Worm (Caenorhabditis elegans) whole organism, L1 larva: ENCODE data around the gene ZK829.9.
A peak's percentile ranks its signal among the peaks of the same experiment; 100 is the strongest.

ENCODE experiments used
- Y116A8C.19 ChIP-seq: sonication (generic microtip); optimal IDR thresholded peaks from 2 replicates; lab custom pipeline; 2016; ENCODE audit warnings: missing compliant biosample characterization, missing genetic modification characterization, borderline replicate concordance
- alr-1 ChIP-seq: fragments of 200-800 bp; sonication (Bioruptor generic); optimal IDR thresholded peaks from 2 replicates; lab custom pipeline; 2018; ENCODE audit warnings: borderline replicate concordance, mild to moderate bottlenecking, missing genetic modification characterization, missing compliant biosample characterization
- blmp-1 ChIP-seq: fragments of 150-350 bp; optimal IDR thresholded peaks from 2 replicates; lab custom pipeline; 2014; ENCODE audit warnings: missing biosample characterization, missing genetic modification characterization
- ceh-8 ChIP-seq: fragments of 200-800 bp; sonication (Bioruptor generic); optimal IDR thresholded peaks from 2 replicates; lab custom pipeline; 2018; ENCODE audit warnings: mild to moderate bottlenecking, missing genetic modification characterization, moderate library complexity, missing compliant biosample characterization
- ceh-82 ChIP-seq, 3 experiments: fragments of 150-350 bp in 1 of 3; sonication (generic microtip) in 2 of 3; optimal IDR thresholded peaks; 2 replicates each; lab custom pipeline; 2014 to 2017; ENCODE audit warnings: missing biosample characterization in 3 of 3, missing genetic modification characterization in 3 of 3
- ceh-88 ChIP-seq: fragments of 200-800 bp; sonication (Bioruptor generic); IDR thresholded peaks from 2 replicates; pipeline ENCODE4 v1.3.6; 2022; ENCODE audit warnings: missing genetic modification characterization, missing compliant biosample characterization
- ceh-90 ChIP-seq: sonication (generic microtip); optimal IDR thresholded peaks from 2 replicates; lab custom pipeline; 2016; ENCODE audit warnings: missing genetic modification characterization, missing compliant biosample characterization
- dsc-1 ChIP-seq: sonication (generic microtip); optimal IDR thresholded peaks from 2 replicates; lab custom pipeline; 2016; ENCODE audit warnings: mild to moderate bottlenecking, missing genetic modification characterization, missing compliant biosample characterization
- efl-1 ChIP-seq, 4 experiments: fragments of 150-350 bp; optimal IDR thresholded peaks in 3 of 4; peaks in 1 of 4; 1 replicate in 1 of 4; 2 replicates in 3 of 4; lab custom pipeline; 2014; ENCODE audit warnings: missing biosample characterization in 2 of 4, missing genetic modification characterization in 2 of 4, missing genetic modification reagents in 2 of 4
- efl-3 ChIP-seq: fragments of 200-800 bp; sonication (Bioruptor generic); optimal IDR thresholded peaks from 2 replicates; lab custom pipeline; 2018; ENCODE audit warnings: mild to moderate bottlenecking, missing genetic modification characterization, missing compliant biosample characterization
- egl-13 ChIP-seq: sonication (generic microtip); optimal IDR thresholded peaks from 2 replicates; lab custom pipeline; 2016; ENCODE audit warnings: missing genotype, missing genetic modification reagents, missing genetic modification characterization, missing compliant biosample characterization
- egl-27 ChIP-seq, 2 experiments: fragments of 150-350 bp in 1 of 2; sonication (generic microtip); optimal IDR thresholded peaks; 3 replicates each; lab custom pipeline; 2017 to 2018; ENCODE audit warnings: missing biosample characterization in 2 of 2, missing genetic modification characterization in 2 of 2, missing genetic modification reagents in 2 of 2
- fos-1 ChIP-seq: fragments of 150-350 bp; optimal IDR thresholded peaks from 2 replicates; lab custom pipeline; 2014; ENCODE audit warnings: missing biosample characterization, missing genetic modification characterization
- grh-1 ChIP-seq: fragments of 200-800 bp; sonication (Bioruptor generic); IDR thresholded peaks from 2 replicates; pipeline ENCODE4 v1.3.6; 2022; ENCODE audit warnings: missing genetic modification reagents, missing genetic modification characterization, missing compliant biosample characterization
- hlh-17 ChIP-seq: fragments of 200-800 bp; sonication (Bioruptor generic); optimal IDR thresholded peaks from 2 replicates; lab custom pipeline; 2018; ENCODE audit warnings: missing genetic modification characterization, mild to moderate bottlenecking, missing compliant biosample characterization, moderate library complexity, borderline replicate concordance
- irx-1 ChIP-seq: sonication (generic microtip); optimal IDR thresholded peaks from 2 replicates; lab custom pipeline; 2016; ENCODE audit warnings: missing genetic modification characterization, missing compliant biosample characterization
- isw-1 ChIP-seq: fragments of 200-800 bp; sonication (Bioruptor generic); IDR thresholded peaks from 2 replicates; pipeline ENCODE4 v1.3.6; 2022; ENCODE audit warnings: missing genetic modification characterization, missing compliant biosample characterization
- jun-1 ChIP-seq: fragments of 150-350 bp; optimal IDR thresholded peaks from 2 replicates; lab custom pipeline; 2014; ENCODE audit warnings: missing biosample characterization, missing genetic modification reagents, missing genetic modification characterization
- lin-13 ChIP-seq: fragments of 150-350 bp; optimal IDR thresholded peaks from 2 replicates; lab custom pipeline; 2014; ENCODE audit warnings: missing biosample characterization, missing genetic modification reagents, missing genetic modification characterization
- lin-15B ChIP-seq: fragments of 150-350 bp; sonication (generic microtip); optimal IDR thresholded peaks from 3 replicates; lab custom pipeline; 2014; ENCODE audit warnings: missing biosample characterization, missing genetic modification characterization
- lin-35 ChIP-seq, 2 experiments: fragments of 150-350 bp; optimal IDR thresholded peaks; 2 replicates each; lab custom pipeline; 2014; ENCODE audit warnings: missing biosample characterization in 2 of 2, missing genetic modification characterization in 2 of 2, missing genetic modification reagents in 2 of 2
- lir-3 ChIP-seq: sonication (generic microtip); optimal IDR thresholded peaks from 2 replicates; lab custom pipeline; 2016; ENCODE audit warnings: mild to moderate bottlenecking, missing genetic modification characterization, moderate library complexity, missing compliant biosample characterization; ENCODE audit not compliant: poor library complexity
- mdl-1 ChIP-seq, 2 experiments: fragments of 150-350 bp; optimal IDR thresholded peaks; 2 replicates each; lab custom pipeline; 2014 to 2017; ENCODE audit warnings: missing biosample characterization in 2 of 2, missing genetic modification characterization in 2 of 2, inconsistent platforms in 1 of 2
- nhr-11 ChIP-seq: fragments of 150-350 bp; optimal IDR thresholded peaks from 2 replicates; lab custom pipeline; 2014; ENCODE audit warnings: missing biosample characterization, missing genetic modification characterization
- nhr-12 ChIP-seq: sonication (generic microtip); optimal IDR thresholded peaks from 2 replicates; lab custom pipeline; 2017; ENCODE audit warnings: missing biosample characterization, missing genetic modification characterization
- nhr-19 ChIP-seq: fragments of 200-800 bp; sonication (Bioruptor generic); conservative IDR thresholded peaks from 2 replicates; pipeline ENCODE4 v1.3.6; 2022; ENCODE audit warnings: missing genetic modification characterization, missing compliant biosample characterization
- nhr-237 ChIP-seq: fragments of 150-350 bp; optimal IDR thresholded peaks from 2 replicates; lab custom pipeline; 2014; ENCODE audit warnings: missing biosample characterization, missing genetic modification characterization
- nhr-77 ChIP-seq: fragments of 150-350 bp; optimal IDR thresholded peaks from 2 replicates; lab custom pipeline; 2014; ENCODE audit warnings: missing biosample characterization, missing genetic modification characterization
- nhr-84 ChIP-seq: sonication (generic microtip); optimal IDR thresholded peaks from 2 replicates; lab custom pipeline; 2017; ENCODE audit warnings: missing biosample characterization, missing genetic modification characterization
- nhr-85 ChIP-seq: sonication (generic microtip); peaks from one replicate; lab custom pipeline; 2016; ENCODE audit warnings: missing genetic modification characterization, inconsistent platforms, missing compliant biosample characterization
- nhr-90 ChIP-seq: sonication (generic microtip); optimal IDR thresholded peaks from 2 replicates; lab custom pipeline; 2016; ENCODE audit warnings: mild to moderate bottlenecking, missing genetic modification characterization, missing compliant biosample characterization; ENCODE audit not compliant: poor library complexity
- snpc-4 ChIP-seq: fragments of 150-350 bp; optimal IDR thresholded peaks from 2 replicates; lab custom pipeline; 2014; ENCODE audit warnings: missing biosample characterization, missing genetic modification characterization
- snu-23 ChIP-seq: sonication (generic microtip); optimal IDR thresholded peaks from 2 replicates; lab custom pipeline; 2016; ENCODE audit warnings: missing genetic modification characterization, missing compliant biosample characterization
- sptf-1 ChIP-seq: fragments of 150-350 bp; optimal IDR thresholded peaks from 2 replicates; lab custom pipeline; 2014; ENCODE audit warnings: missing biosample characterization, missing genetic modification characterization
- sup-37 ChIP-seq: fragments of 200-800 bp; sonication (Bioruptor generic); optimal IDR thresholded peaks from 2 replicates; lab custom pipeline; 2018; ENCODE audit warnings: mild to moderate bottlenecking, missing genetic modification characterization, missing compliant biosample characterization
- swsn-7 ChIP-seq: sonication (generic microtip); optimal IDR thresholded peaks from 2 replicates; lab custom pipeline; 2016; ENCODE audit warnings: missing genetic modification characterization, missing compliant biosample characterization
- tbx-2 ChIP-seq: sonication (generic microtip); optimal IDR thresholded peaks from 2 replicates; lab custom pipeline; 2016; ENCODE audit warnings: missing genetic modification characterization, missing compliant biosample characterization
- unc-130 ChIP-seq: fragments of 150-350 bp; optimal IDR thresholded peaks from 2 replicates; lab custom pipeline; 2017; ENCODE audit warnings: missing biosample characterization, missing genetic modification characterization, inconsistent platforms
- unc-30 ChIP-seq: sonication (generic microtip); optimal IDR thresholded peaks from 2 replicates; lab custom pipeline; 2017; ENCODE audit warnings: missing biosample characterization, missing genetic modification characterization
- unc-86 ChIP-seq: sonication (generic microtip); optimal IDR thresholded peaks from 2 replicates; lab custom pipeline; 2016; ENCODE audit warnings: missing genetic modification characterization, missing compliant biosample characterization
- vab-15 ChIP-seq: sonication (generic microtip); optimal IDR thresholded peaks from 2 replicates; lab custom pipeline; 2017; ENCODE audit warnings: missing genotype, mild to moderate bottlenecking, missing genetic modification characterization, missing compliant biosample characterization
- zip-4 ChIP-seq: fragments of 200-800 bp; sonication (Bioruptor generic); optimal IDR thresholded peaks from 2 replicates; lab custom pipeline; 2018; ENCODE audit warnings: mild to moderate bottlenecking, missing genetic modification characterization, moderate library complexity, missing compliant biosample characterization
- ztf-11 ChIP-seq, 2 experiments: sonication (generic microtip); optimal IDR thresholded peaks; 2 replicates each; lab custom pipeline; 2016 to 2017; ENCODE audit warnings: missing genetic modification characterization in 2 of 2, missing biosample characterization in 1 of 2, missing compliant biosample characterization in 1 of 2

The ZK829.9 gene

ce11 chrIV:11957074-11957473, 13.3 kb upstream of the ZK829.9 start (continued):
- peak; percentile 43 for TF ChIP-seq tbx-2 (tag; lab: Kevin White, UChicago)
- no peak for TF ChIP-seq jun-1 (tag; lab: Kevin White, UChicago)
- TF ChIP-seq efl-1 (optimal IDR thresholded peaks at IDR 0.05; lab: Kevin White, UChicago): peak in 1 of 2 experiments; percentile 13
- peak in 1 of 2 experiments; percentile 2 for TF ChIP-seq efl-1 (GFP tag; optimal IDR thresholded peaks at IDR 0.05 in 1 of 2; lab: Kevin White, UChicago)
- no peak for TF ChIP-seq sptf-1 (tag; lab: Kevin White, UChicago)
- peak; percentile 46 for TF ChIP-seq nhr-19 (GFP tag; lab: Robert Waterston, UW)
- no peak for TF ChIP-seq zip-4 (GFP tag; lab: Kevin White, UChicago)
- TF ChIP-seq blmp-1 (tag; lab: Kevin White, UChicago): peak; percentile 26

DNA sequence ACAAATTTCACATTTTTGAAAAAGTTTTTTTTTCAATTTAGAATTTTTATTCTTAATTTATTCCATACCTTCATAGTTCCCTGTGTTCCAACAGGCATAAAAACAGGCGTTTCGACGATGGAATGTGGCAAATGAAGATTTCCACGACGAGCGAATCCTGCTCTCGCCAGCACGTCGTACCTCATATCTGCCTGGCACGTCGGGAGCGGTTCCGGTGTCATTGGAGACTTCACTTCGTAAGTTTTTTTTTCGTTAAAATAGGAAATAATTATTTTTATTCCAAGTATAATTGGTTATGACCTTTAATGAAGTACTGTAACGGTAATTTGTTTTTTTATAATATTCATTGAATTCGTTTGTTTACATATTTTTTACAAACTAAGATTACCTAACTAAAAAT, 10.8 kb upstream of the ZK829.9 start, which contains the start of gene tgt-1:
tgt-1 (minus strand) TSS at position 232 of the 400 bp plus-strand sequence.
- TF ChIP-seq jun-1 (tag; lab: Kevin White, UChicago) (no peak), snu-23 (GFP tag; lab: Kevin White, UChicago) (no peak), nhr-90 (tag; lab: Kevin White, UChicago) (peak; percentile 3), efl-1 (optimal IDR thresholded peaks at IDR 0.05; lab: Kevin White, UChicago) (no peak), efl-1 (GFP tag; optimal IDR thresholded peaks at IDR 0.05 in 1 of 2; lab: Kevin White, UChicago) (peak in 1 of 2 experiments; percentile 28)

ce11 chrIV:11961485-11962255, 8.7 kb upstream of the ZK829.9 start, which contains the start of gene ZK829.7:
TSS of gene ZK829.7 (minus strand) at chrIV:11961535.
- TF ChIP-seq ceh-88 (GFP tag; lab: Robert Waterston, UW): peak; percentile 42; the same call in 1 of the 2 replicates
- TF ChIP-seq nhr-90 (tag; lab: Kevin White, UChicago): peak; percentile 88
- peak; percentile 61 for TF ChIP-seq nhr-77 (tag; lab: Kevin White, UChicago)
- TF ChIP-seq ceh-82 (tag; optimal IDR thresholded peaks at IDR 0.05; lab: Kevin White, UChicago): peak; percentile 65 to 75 (median 70)
- no peak for TF ChIP-seq sptf-1 (tag; lab: Kevin White, UChicago)
- TF ChIP-seq snpc-4 (tag; lab: Kevin White, UChicago): peak; percentile 40
- TF ChIP-seq nhr-19 (GFP tag; lab: Robert Waterston, UW): peak; percentile 83
- TF ChIP-seq ceh-90 (tag; lab: Kevin White, UChicago): peak; percentile 18
- peak; percentile 79 for TF ChIP-seq isw-1
- peak; percentile 90 to 97 for TF ChIP-seq efl-1 (optimal IDR thresholded peaks at IDR 0.05; lab: Kevin White, UChicago)
- peak; percentile 92 to 100 for TF ChIP-seq efl-1 (GFP tag; optimal IDR thresholded peaks at IDR 0.05 in 1 of 2; lab: Kevin White, UChicago)
- TF ChIP-seq ztf-11 (tag; optimal IDR thresholded peaks at IDR 0.05; lab: Kevin White, UChicago): peak in 1 of 2 experiments; percentile 30
- no peak for TF ChIP-seq unc-30 (tag; lab: Kevin White, UChicago)
- peak; percentile 26 for TF ChIP-seq nhr-237 (tag; lab: Kevin White, UChicago)
- peak; percentile 45 for TF ChIP-seq zip-4 (GFP tag; lab: Kevin White, UChicago)
- peak; percentile 92 to 96 for TF ChIP-seq lin-35 (GFP tag; optimal IDR thresholded peaks at IDR 0.05; lab: Kevin White, UChicago)
- peak; percentile 75 for TF ChIP-seq unc-86 (tag; lab: Kevin White, UChicago)
- peak; percentile 47 for TF ChIP-seq egl-13 (tag; lab: Kevin White, UChicago)
- TF ChIP-seq unc-130: peak; percentile 68
- peak; percentile 81 for TF ChIP-seq swsn-7 (tag; lab: Kevin White, UChicago)
- peak; percentile 24 for TF ChIP-seq lir-3
- no peak for TF ChIP-seq egl-27 (tag; optimal IDR thresholded peaks at IDR 0.05; lab: Kevin White, UChicago)
- peak; percentile 62 for TF ChIP-seq lin-13 (GFP tag; lab: Kevin White, UChicago)
- TF ChIP-seq sup-37: peak; percentile 33
- peak in 1 of 2 experiments; percentile 41 for TF ChIP-seq mdl-1 (tag; optimal IDR thresholded peaks at IDR 0.05; lab: Kevin White, UChicago)
- peak; percentile 43 for TF ChIP-seq ceh-8 (GFP tag; lab: Kevin White, UChicago)
- peak; percentile 83 for TF ChIP-seq grh-1 (GFP tag; lab: Robert Waterston, UW)
- TF ChIP-seq dsc-1 (tag; lab: Kevin White, UChicago): peak; percentile 84
- TF ChIP-seq alr-1 (tag; lab: Kevin White, UChicago): no peak
- no peak for TF ChIP-seq nhr-12 (tag; lab: Kevin White, UChicago)
- TF ChIP-seq nhr-11 (tag; lab: Kevin White, UChicago): peak; percentile 51
- TF ChIP-seq efl-3: no peak
- TF ChIP-seq nhr-84: no peak
- TF ChIP-seq nhr-85: peak; percentile 95
- peak; percentile 79 for TF ChIP-seq irx-1 (tag; lab: Kevin White, UChicago)
- TF ChIP-seq lin-15B (tag; lab: Kevin White, UChicago): peak; percentile 36
- TF ChIP-seq Y116A8C.19 (tag; lab: Kevin White, UChicago): no peak
- TF ChIP-seq vab-15 (tag; lab: Kevin White, UChicago): no peak
- TF ChIP-seq hlh-17: no peak
- TF ChIP-seq fos-1 (tag; lab: Kevin White, UChicago): peak; percentile 67
